Worm (Caenorhabditis elegans) whole organism, L1 larva: ENCODE data around the gene clec-240.

Experiments
- dpl-1 ChIP-seq, 3 experiments: fragments of 150-350 bp in 2 of 3; sonication (generic microtip) in 1 of 3; optimal IDR thresholded peaks; 2 replicates each; lab custom pipeline; 2014 to 2017; ENCODE audit warnings: missing biosample characterization in 3 of 3, missing genetic modification characterization in 3 of 3, missing genetic modification reagents in 3 of 3
- egl-27 ChIP-seq, 2 experiments: fragments of 150-350 bp in 1 of 2; sonication (generic microtip); optimal IDR thresholded peaks; 3 replicates each; lab custom pipeline; 2017 to 2018; ENCODE audit warnings: missing biosample characterization in 2 of 2, missing genetic modification characterization in 2 of 2, missing genetic modification reagents in 2 of 2
- hlh-4 ChIP-seq: sonication (generic microtip); optimal IDR thresholded peaks from 2 replicates; lab custom pipeline; 2016; ENCODE audit warnings: mild to moderate bottlenecking, missing genetic modification characterization, missing compliant biosample characterization
- hpl-2 ChIP-seq: fragments of 150-350 bp; optimal IDR thresholded peaks from 2 replicates; lab custom pipeline; 2014; ENCODE audit warnings: missing biosample characterization, missing genetic modification reagents, missing genetic modification characterization
- nhr-11 ChIP-seq: fragments of 150-350 bp; optimal IDR thresholded peaks from 2 replicates; lab custom pipeline; 2014; ENCODE audit warnings: missing biosample characterization, missing genetic modification characterization
- nhr-237 ChIP-seq: fragments of 150-350 bp; optimal IDR thresholded peaks from 2 replicates; lab custom pipeline; 2014; ENCODE audit warnings: missing biosample characterization, missing genetic modification characterization
- skn-1 ChIP-seq: fragments of 150-350 bp; optimal IDR thresholded peaks from 2 replicates; lab custom pipeline; 2014; ENCODE audit warnings: missing biosample characterization, missing genetic modification characterization
- unc-62 ChIP-seq: fragments of 150-350 bp; optimal IDR thresholded peaks from 2 replicates; lab custom pipeline; 2014; ENCODE audit warnings: missing biosample characterization, missing genetic modification reagents, missing genetic modification characterization
- ztf-11 ChIP-seq, 2 experiments: sonication (generic microtip); optimal IDR thresholded peaks; 2 replicates each; lab custom pipeline; 2016 to 2017; ENCODE audit warnings: missing genetic modification characterization in 2 of 2, missing biosample characterization in 1 of 2, missing compliant biosample characterization in 1 of 2

- TF ChIP-seq dpl-1 (GFP tag; optimal IDR thresholded peaks at IDR 0.05; lab: Kevin White, UChicago) (no peak), skn-1 (no peak), hpl-2 (no peak), unc-62 (GFP tag; lab: Kevin White, UChicago) (no peak), nhr-237 (tag; lab: Kevin White, UChicago) (no peak), ztf-11 (tag; optimal IDR thresholded peaks at IDR 0.05; lab: Kevin White, UChicago) (no peak), nhr-11 (no peak), hlh-4 (tag; lab: Kevin White, UChicago) (no peak), egl-27 (tag; optimal IDR thresholded peaks at IDR 0.05; lab: Kevin White, UChicago) (no peak)
Observed at ce11 chrV:17005189-17005588, 4.6 kb upstream of the clec-240 start, which contains the start of gene srh-131.
